Fruit fly (Drosophila melanogaster): Measurements from ENCODE around the gene AnxB9.

The AnxB9 gene

DNA sequence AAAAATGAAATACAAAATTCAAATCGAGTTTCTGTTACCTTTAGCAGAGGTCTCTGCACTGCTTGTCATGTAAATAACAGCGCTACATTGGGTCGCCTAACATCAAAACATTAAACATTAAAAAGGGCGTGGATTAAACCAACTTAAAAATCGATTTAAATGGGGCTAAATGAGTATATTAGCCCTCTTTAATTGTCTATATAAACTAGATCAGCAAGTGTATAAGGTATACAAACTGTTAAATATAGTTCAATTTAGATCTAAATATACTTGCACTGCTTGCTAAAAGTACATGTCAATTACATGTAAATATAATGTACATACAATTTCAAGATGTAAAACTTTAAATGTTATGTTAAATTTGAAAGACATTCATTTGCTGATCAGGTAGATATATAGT lies 4.7 kb downstream of the AnxB9 start:
- no peak for TF ChIP-seq EcR (GFP tag; optimal IDR thresholded peaks at IDR 0.05)
- no peak for TF ChIP-seq usp (GFP tag; optimal IDR thresholded peaks at IDR 0.05)
- TF ChIP-seq CG8478 (optimal IDR thresholded peaks at IDR 0.05), result no peak
- TF ChIP-seq Dll (optimal IDR thresholded peaks at IDR 0.05), result no peak
- TF ChIP-seq pan (optimal IDR thresholded peaks at IDR 0.05), result no peak
- TF ChIP-seq psq (optimal IDR thresholded peaks at IDR 0.05), result no peak

DNA sequence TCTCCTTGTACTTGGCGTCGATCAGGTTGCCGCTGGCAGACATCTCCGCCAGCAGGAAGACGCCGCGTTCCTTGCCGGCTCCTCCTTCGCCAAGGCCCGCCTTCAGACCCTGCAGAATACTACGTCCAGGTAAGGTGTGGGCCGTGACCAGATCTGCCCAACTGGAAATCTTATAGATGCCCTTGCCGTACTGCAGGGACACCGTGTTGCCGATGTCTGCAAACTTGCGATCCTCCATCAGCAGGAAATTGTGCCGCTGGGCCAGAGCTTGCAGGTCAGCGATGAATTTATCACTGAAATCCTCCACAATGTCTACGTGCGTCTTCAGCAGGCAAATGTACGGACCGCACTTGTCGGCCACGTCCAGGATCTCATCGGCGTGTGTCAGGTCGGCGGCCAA lies 6.3 kb downstream of the AnxB9 start:
- TF ChIP-seq pan (optimal IDR thresholded peaks at IDR 0.05) (no peak), Dll (optimal IDR thresholded peaks at IDR 0.05) (no peak), usp (GFP tag; optimal IDR thresholded peaks at IDR 0.05) (no peak), CG8478 (optimal IDR thresholded peaks at IDR 0.05) (no peak), psq (optimal IDR thresholded peaks at IDR 0.05) (no peak)

DNA sequence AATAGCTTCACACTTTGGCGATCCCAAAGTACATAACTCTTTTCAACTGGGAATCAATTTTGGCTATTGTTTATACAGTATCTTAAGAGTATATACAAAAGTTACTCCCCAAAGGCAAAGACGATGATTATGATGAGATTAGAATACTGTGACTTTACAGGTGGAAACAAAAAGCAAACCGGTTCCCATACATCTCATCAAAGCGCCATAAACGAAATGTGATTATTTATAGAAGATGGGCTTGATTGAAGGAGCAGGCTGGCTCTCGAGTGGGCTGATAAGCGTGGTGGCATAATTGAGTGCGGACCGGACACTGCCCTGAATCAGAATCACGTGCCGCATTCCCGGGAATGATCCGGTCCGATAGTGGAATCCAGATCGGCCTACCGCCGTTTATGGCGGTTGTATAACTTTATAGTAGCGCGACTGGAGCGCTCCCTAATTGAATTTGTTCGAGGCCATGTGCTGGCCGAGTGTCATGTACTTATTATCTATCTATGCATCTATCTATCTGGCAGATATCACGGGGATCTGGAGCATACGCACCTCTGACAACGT lies 7.0 kb downstream of the AnxB9 start:
- no peak for TF ChIP-seq Dll (optimal IDR thresholded peaks at IDR 0.05)
- TF ChIP-seq usp (GFP tag; optimal IDR thresholded peaks at IDR 0.05), result no peak
- no peak for TF ChIP-seq EcR (GFP tag; optimal IDR thresholded peaks at IDR 0.05)
- TF ChIP-seq psq (optimal IDR thresholded peaks at IDR 0.05), result no peak
- no peak for TF ChIP-seq pan (optimal IDR thresholded peaks at IDR 0.05)
- TF ChIP-seq CG8478 (optimal IDR thresholded peaks at IDR 0.05), result no peak

DNA sequence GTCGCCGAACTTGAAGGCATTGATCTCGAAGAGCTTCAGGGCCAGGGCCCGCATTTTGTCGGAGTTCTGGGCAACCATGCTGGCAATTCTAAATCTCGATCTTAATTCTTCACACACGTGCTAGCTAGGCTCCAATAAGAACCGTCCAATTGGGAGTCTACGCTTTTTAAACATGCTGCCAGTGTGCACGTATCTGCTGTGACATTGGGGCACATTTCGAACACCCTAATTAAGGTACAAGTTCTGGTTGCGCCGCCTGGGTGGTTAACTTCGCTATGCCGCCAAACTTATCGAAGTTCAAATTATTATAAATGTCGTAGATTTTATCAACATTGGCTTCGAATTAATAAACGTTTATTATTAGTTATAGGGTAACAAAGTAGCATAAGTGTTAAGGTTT lies 8.1 kb downstream of the AnxB9 start, which contains the start of gene r-l:
Gene r-l, minus strand, starts transcription at position 179 of the 400 bp plus-strand sequence.
- no peak for TF ChIP-seq psq (optimal IDR thresholded peaks at IDR 0.05)
- no peak for TF ChIP-seq CG8478 (optimal IDR thresholded peaks at IDR 0.05)
- no peak for TF ChIP-seq pan (optimal IDR thresholded peaks at IDR 0.05)
- TF ChIP-seq usp (GFP tag; optimal IDR thresholded peaks at IDR 0.05), result no peak
- no peak for TF ChIP-seq Dll (optimal IDR thresholded peaks at IDR 0.05)
- TF ChIP-seq EcR (GFP tag; optimal IDR thresholded peaks at IDR 0.05), result no peak

DNA sequence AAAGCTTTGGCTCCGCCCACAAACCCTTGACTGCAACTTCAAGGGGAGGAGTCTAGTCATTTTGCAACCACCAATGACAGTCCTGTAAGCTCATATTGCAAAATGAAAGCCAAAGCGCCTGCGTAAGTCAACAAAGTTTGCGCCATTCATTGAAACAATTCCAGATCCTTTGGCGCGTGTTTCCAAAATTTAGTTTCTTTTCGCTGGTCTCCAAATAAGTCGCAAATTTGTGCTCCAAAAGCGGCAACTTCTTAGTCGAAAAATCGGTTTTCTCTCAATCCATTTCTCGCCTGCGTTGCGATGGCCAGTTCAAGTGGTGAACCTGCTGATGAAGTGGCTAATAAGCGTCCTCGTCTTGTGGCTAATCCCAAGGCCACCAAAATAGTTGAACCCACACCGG lies 8.7 kb downstream of the AnxB9 start, which contains the start of gene dmrt93B:
Gene dmrt93B, plus strand, starts transcription at position 301 of the 400 bp plus-strand sequence.
- TF ChIP-seq pan (optimal IDR thresholded peaks at IDR 0.05) (no peak), usp (GFP tag; optimal IDR thresholded peaks at IDR 0.05) (no peak), Dll (optimal IDR thresholded peaks at IDR 0.05) (no peak), psq (optimal IDR thresholded peaks at IDR 0.05) (no peak), EcR (GFP tag; optimal IDR thresholded peaks at IDR 0.05) (no peak), CG8478 (optimal IDR thresholded peaks at IDR 0.05) (no peak)

DNA sequence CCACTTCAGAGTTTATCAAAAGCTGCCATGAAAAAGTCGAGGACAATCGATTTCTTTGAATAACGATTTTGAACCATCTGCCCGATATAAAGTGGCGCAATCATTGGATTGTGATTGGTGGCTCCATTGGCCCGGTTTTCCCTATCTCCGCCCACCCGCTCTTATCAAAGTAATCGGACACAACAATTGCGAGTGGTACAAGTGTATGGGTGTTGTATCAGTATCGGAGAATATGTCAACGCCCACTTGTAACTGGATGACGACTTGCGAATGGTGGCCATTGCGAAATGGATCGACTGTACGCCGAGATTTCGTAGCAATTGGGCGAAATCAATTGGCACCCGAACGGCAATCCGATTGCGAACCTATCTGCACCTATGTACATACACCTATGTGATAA lies 12.5 kb downstream of the AnxB9 start:
- TF ChIP-seq CG8478 (optimal IDR thresholded peaks at IDR 0.05) (no peak), Dll (optimal IDR thresholded peaks at IDR 0.05) (no peak), EcR (GFP tag; optimal IDR thresholded peaks at IDR 0.05) (no peak)

DNA sequence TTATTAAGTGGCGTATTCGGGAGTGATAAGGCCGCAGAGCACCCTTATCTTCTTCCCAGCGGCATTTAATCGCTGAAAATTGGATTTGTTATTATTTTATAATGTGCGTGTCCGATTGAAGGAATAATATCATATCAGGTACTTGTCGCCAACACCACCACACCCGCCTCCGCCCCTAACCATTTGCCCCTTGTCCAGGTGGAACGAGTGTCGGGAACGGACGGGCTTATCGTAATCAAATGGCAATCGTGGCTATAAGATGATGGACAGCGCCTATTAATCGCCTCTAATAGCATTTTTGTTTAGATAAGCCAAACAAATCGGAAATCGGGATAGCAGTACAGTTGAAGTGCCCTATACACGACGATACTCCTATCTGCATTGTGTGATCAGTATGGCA lies 13.2 kb downstream of the AnxB9 start:
- TF ChIP-seq CG8478 (optimal IDR thresholded peaks at IDR 0.05) (no peak), psq (optimal IDR thresholded peaks at IDR 0.05) (no peak), pan (optimal IDR thresholded peaks at IDR 0.05) (no peak)

DNA sequence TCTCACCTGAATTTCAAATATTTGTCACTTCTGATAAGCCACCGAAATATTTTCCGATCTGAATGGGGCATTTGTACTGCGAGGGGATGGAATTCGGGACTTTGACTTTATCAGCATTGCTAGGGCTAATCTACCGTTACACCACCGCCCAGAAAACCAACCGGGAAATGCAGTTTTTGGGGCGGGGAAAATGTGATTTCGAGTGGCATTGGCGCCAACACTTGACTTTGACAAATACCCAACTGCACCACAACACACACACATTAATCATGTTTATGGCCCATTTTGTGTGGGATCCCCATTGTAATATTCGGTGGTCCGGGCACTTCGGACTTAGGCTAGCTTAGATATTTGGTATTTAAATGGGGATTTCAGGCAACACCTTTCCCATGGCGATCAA lies 13.9 kb downstream of the AnxB9 start:
- TF ChIP-seq EcR (GFP tag; optimal IDR thresholded peaks at IDR 0.05), result no peak
- TF ChIP-seq Dll (optimal IDR thresholded peaks at IDR 0.05), result no peak
- no peak for TF ChIP-seq psq (optimal IDR thresholded peaks at IDR 0.05)
- TF ChIP-seq pan (optimal IDR thresholded peaks at IDR 0.05), result no peak
- no peak for TF ChIP-seq CG8478 (optimal IDR thresholded peaks at IDR 0.05)
- no peak for TF ChIP-seq usp (GFP tag; optimal IDR thresholded peaks at IDR 0.05)

DNA sequence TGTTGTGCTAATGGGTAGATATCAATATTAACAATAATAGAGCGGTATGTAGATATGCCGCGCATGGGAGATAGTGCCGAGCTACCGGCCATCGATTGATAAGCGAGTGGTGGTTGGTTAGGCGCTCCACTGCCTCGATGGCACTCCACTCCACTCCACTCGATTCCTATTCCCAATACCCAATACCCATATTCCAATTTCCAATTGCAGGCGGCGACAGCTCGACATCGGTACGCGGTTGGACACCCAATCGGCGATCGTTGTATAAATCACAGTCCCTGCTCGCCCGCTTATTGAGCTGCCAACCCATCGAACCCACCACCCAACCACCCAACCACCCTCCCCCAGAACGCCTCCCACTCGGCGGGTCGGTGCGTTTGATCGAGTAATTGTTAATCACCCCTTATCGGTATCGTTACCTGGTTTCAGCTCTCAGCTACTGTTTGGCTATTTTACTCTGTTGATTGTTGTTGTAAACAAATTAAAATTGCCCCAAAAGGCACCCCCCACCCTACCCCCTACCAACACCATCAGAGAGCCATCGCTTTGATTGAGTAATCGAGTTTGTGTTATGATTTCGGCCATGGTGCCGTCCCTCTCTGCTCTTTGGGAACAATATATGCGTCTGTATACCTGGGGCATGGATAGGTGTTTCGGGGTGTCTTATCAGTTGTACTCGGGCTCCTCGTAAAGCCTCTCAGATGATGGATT lies 16.0 kb downstream of the AnxB9 start, which contains the start of gene HHEX:
Gene HHEX, minus strand, starts transcription at position 51 of the 711 bp plus-strand sequence.
- TF ChIP-seq pan (optimal IDR thresholded peaks at IDR 0.05) (no peak), CG8478 (optimal IDR thresholded peaks at IDR 0.05) (no peak), usp (GFP tag; optimal IDR thresholded peaks at IDR 0.05) (no peak)

DNA sequence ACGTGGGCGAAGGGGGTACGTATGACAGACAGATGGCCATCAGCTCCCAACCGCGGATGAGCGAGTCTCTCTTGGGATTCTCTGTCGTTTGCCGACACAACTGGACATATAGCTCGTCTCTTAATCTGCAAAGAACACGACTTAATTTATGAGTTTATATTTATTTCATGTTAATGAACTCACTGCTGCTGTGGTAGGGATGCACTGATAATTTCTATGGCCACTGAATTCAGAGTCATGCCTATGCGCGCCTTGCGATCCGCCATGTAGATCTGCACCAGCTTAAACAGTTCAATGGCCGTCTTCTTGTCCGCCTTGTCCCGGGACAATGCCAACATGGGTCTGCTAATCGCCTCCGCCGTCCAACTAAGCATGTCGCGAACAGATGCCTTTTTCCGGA lies 19.9 kb downstream of the AnxB9 start:
- TF ChIP-seq psq (optimal IDR thresholded peaks at IDR 0.05), result no peak
- TF ChIP-seq Dll (optimal IDR thresholded peaks at IDR 0.05), result no peak
- TF ChIP-seq EcR (GFP tag; optimal IDR thresholded peaks at IDR 0.05), result no peak
- no peak for TF ChIP-seq CG8478 (optimal IDR thresholded peaks at IDR 0.05)
- no peak for TF ChIP-seq pan (optimal IDR thresholded peaks at IDR 0.05)
- no peak for TF ChIP-seq usp (GFP tag; optimal IDR thresholded peaks at IDR 0.05)

DNA sequence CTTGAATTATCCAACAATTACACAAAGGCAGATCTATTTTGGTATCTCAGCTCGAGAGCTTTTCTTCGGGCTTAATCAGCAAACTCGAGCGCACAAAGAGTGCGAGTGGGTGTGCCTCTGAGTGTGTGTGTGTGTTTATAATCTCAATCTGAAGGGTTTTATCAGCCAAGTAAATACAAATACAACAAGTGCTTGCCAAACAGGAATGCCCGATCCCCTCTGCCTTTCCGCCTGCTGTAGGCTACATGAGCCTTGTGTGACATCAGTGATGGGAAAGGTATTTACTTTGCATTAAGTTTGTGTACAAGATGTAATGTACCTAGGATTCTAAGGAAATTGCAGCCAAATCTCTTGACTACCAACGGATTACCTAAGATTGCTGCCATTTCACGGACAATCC lies 24.4 kb downstream of the AnxB9 start:
- TF ChIP-seq EcR (GFP tag; optimal IDR thresholded peaks at IDR 0.05), result no peak
- TF ChIP-seq usp (GFP tag; optimal IDR thresholded peaks at IDR 0.05), result no peak
- no peak for TF ChIP-seq CG8478 (optimal IDR thresholded peaks at IDR 0.05)
- TF ChIP-seq pan (optimal IDR thresholded peaks at IDR 0.05), result no peak
- TF ChIP-seq psq (optimal IDR thresholded peaks at IDR 0.05), result no peak
- no peak for TF ChIP-seq Dll (optimal IDR thresholded peaks at IDR 0.05)

DNA sequence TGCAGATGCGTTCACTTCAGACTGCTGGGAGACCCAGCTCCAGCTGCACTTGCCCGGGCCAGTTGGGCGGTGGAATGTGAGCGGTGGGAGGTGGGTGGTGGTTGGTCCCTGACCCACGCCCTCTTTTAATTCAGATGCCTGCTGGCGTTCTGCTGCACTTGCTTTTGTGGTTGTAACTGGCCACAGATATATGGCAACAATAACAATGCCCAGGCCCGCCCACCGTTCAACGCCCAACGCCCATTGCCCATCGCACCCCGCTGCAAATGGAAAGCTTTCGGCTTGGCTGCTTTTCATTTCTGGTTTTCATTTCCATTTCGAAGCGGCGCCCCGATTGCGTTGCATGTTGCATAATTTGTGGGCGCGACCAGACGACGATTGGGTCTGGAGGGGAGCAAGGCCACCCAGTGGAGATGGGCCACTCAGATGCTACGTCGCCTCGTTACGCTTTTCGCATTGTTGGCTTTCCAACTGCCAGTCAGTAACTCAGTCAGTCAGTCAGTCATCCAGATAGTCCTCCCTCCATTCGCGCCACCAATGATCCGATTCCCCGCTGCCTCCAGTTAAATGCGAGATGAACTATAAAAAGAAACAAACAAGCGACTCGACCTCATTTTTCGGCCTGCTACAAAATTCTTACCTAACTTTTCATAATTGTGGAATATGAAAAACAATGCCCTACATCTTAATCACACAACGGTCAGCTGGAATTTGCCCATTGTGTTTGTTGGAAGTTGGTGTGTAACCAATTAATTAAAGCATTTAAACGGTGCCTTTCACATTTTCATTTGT lies 25.4 kb downstream of the AnxB9 start:
- TF ChIP-seq pan (optimal IDR thresholded peaks at IDR 0.05), result no peak
- TF ChIP-seq Dll (optimal IDR thresholded peaks at IDR 0.05), result no peak
- TF ChIP-seq usp (GFP tag; optimal IDR thresholded peaks at IDR 0.05), result no peak
- no peak for TF ChIP-seq CG8478 (optimal IDR thresholded peaks at IDR 0.05)
- TF ChIP-seq EcR (GFP tag; optimal IDR thresholded peaks at IDR 0.05), result no peak
- no peak for TF ChIP-seq psq (optimal IDR thresholded peaks at IDR 0.05)

Measured in whole organism.